Worm (Caenorhabditis elegans) whole organism, L4 larva: ENCODE measurements around the gene Y73B6BL.14.
A peak's percentile ranks its signal among the peaks of the same experiment; 100 is the strongest.

Experiments
- ama-1 ChIP-seq: fragments of 150-350 bp; optimal IDR thresholded peaks from 2 replicates; lab custom pipeline; 2014; ENCODE audit warnings: inconsistent platforms, mixed read lengths
- ceh-20 ChIP-seq: fragments of 200-800 bp; sonication (Bioruptor generic); IDR thresholded peaks from 2 replicates; pipeline ENCODE4 v1.3.6; 2022; ENCODE audit warnings: missing genetic modification reagents, missing genetic modification characterization, missing compliant biosample characterization
- ceh-28 ChIP-seq: fragments of 150-350 bp; optimal IDR thresholded peaks from 2 replicates; lab custom pipeline; 2014; ENCODE audit warnings: missing biosample characterization, missing genetic modification reagents, missing genetic modification characterization
- dmd-8 ChIP-seq: fragments of 200-800 bp; sonication (Bioruptor generic); IDR thresholded peaks from 2 replicates; pipeline ENCODE4 v1.3.6; 2022; ENCODE audit warnings: missing genetic modification characterization, missing compliant biosample characterization
- hmg-1.1 ChIP-seq: fragments of 200-800 bp; sonication (Bioruptor generic); IDR thresholded peaks from 2 replicates; pipeline ENCODE4 v1.3.6; 2022; ENCODE audit warnings: missing genetic modification reagents, missing genetic modification characterization, missing compliant biosample characterization
- madf-9 ChIP-seq: fragments of 200-800 bp; sonication (Bioruptor generic); conservative IDR thresholded peaks from 2 replicates; pipeline ENCODE4 v1.3.6; 2022; ENCODE audit warnings: missing genetic modification reagents, missing genetic modification characterization, missing compliant biosample characterization
- nhr-76 ChIP-seq: fragments of 150-350 bp; optimal IDR thresholded peaks from 2 replicates; lab custom pipeline; 2014; ENCODE audit warnings: missing biosample characterization, missing genetic modification characterization
- pqm-1 ChIP-seq: sonication (generic microtip); optimal IDR thresholded peaks from 2 replicates; lab custom pipeline; 2017; ENCODE audit warnings: missing biosample characterization, missing genetic modification characterization
- sdz-12 ChIP-seq: fragments of 200-800 bp; sonication (Bioruptor generic); optimal IDR thresholded peaks from 2 replicates; lab custom pipeline; 2018; ENCODE audit warnings: mild to moderate bottlenecking, missing genetic modification characterization, missing compliant biosample characterization
- unc-62 ChIP-seq, 3 experiments: fragments of 150-350 bp in 1 of 3; sonication (generic microtip); optimal IDR thresholded peaks in 2 of 3; peaks in 1 of 3; 1 replicate in 1 of 3; 2 replicates in 2 of 3; lab custom pipeline; 2014 to 2017; ENCODE audit warnings: missing biosample characterization in 3 of 3, missing genetic modification characterization in 3 of 3, missing genetic modification reagents in 3 of 3, missing genotype in 1 of 3

ce11 chrIV:6376473-6377115, 33.8 kb upstream of the Y73B6BL.14 start, which contains the start of the genes hrpf-2 and bli-6:
- TF ChIP-seq unc-62 (GFP tag; optimal IDR thresholded peaks at IDR 0.05 in 1 of 2; lab: Kevin White, UChicago), result no peak
- TF ChIP-seq unc-62 (tag; optimal IDR thresholded peaks at IDR 0.05; lab: Kevin White, UChicago), result no peak
- TF ChIP-seq ceh-20 (GFP tag; lab: Robert Waterston, UW), result no peak
- TF ChIP-seq pqm-1 (tag; lab: Kevin White, UChicago), result no peak
- TF ChIP-seq madf-9 (GFP tag; lab: Robert Waterston, UW), result no peak
- no peak for TF ChIP-seq sdz-12 (GFP tag; lab: Kevin White, UChicago)
- TF ChIP-seq ceh-28, result no peak
- no peak for TF ChIP-seq dmd-8 (GFP tag; lab: Robert Waterston, UW)
- TF ChIP-seq ama-1 (lab: Kevin White, UChicago), result no peak
- TF ChIP-seq nhr-76 (tag; lab: Kevin White, UChicago), result no peak
- peak; percentile 40; the same call in 1 of the 2 replicates for TF ChIP-seq hmg-1.1
